Fruit fly (Drosophila melanogaster) Kc167 (cell line): ENCODE data around the gene Dredd.

Experiments used
- Sin3A ChIP-seq: fragments of >200 bp; optimal IDR thresholded peaks from 2 replicates; lab custom pipeline; 2018; ENCODE audit warnings: missing external identifiers
- h ChIP-seq: fragments of >200 bp; optimal IDR thresholded peaks from 3 replicates; lab custom pipeline; 2018; ENCODE audit warnings: missing external identifiers
- psq ChIP-seq: fragments of >200 bp; optimal IDR thresholded peaks from 2 replicates; lab custom pipeline; 2017; ENCODE audit warnings: missing external identifiers
- ttk ChIP-seq: sonication (Bioruptor generic); optimal IDR thresholded peaks from 2 replicates; lab custom pipeline; 2017; ENCODE audit warnings: missing external identifiers

dm6 chrX:636606-637530, 1.5 kb upstream of the Dredd start:
- TF ChIP-seq psq (lab: Kevin White, UChicago) (no peak), h (lab: Kevin White, UChicago) (no peak), Sin3A (no peak), ttk (lab: Kevin White, UChicago) (no peak)
